Worm (Caenorhabditis elegans) whole organism, L3 larva: ENCODE measurements around the gene ace-3.

ENCODE experiments used
- ama-1 ChIP-seq: fragments of 150-350 bp; optimal IDR thresholded peaks from 2 replicates; lab custom pipeline; 2018
- jun-1 ChIP-seq: fragments of 150-350 bp; optimal IDR thresholded peaks from 2 replicates; lab custom pipeline; 2014; ENCODE audit warnings: missing biosample characterization, missing genetic modification reagents, missing genetic modification characterization
- lin-39 ChIP-seq: fragments of 150-350 bp; optimal IDR thresholded peaks from 2 replicates; lab custom pipeline; 2018; ENCODE audit warnings: missing biosample characterization, missing genetic modification reagents, missing genetic modification characterization
- mml-1 ChIP-seq: fragments of 150-350 bp; sonication (generic microtip); optimal IDR thresholded peaks from 3 replicates; lab custom pipeline; 2014; ENCODE audit warnings: missing biosample characterization, missing genetic modification characterization
- nhr-237 ChIP-seq: fragments of 150-350 bp; optimal IDR thresholded peaks from 2 replicates; lab custom pipeline; 2014; ENCODE audit warnings: missing biosample characterization, missing genetic modification characterization
- nhr-25 ChIP-seq: sonication (generic microtip); optimal IDR thresholded peaks from 2 replicates; lab custom pipeline; 2017; ENCODE audit warnings: missing biosample characterization, missing genetic modification characterization
- pha-4 ChIP-seq: fragments of 150-350 bp; optimal IDR thresholded peaks from 2 replicates; lab custom pipeline; 2014; ENCODE audit warnings: missing biosample characterization, missing genetic modification reagents, missing genetic modification characterization
- tbx-2 ChIP-seq: sonication (generic microtip); optimal IDR thresholded peaks from 2 replicates; lab custom pipeline; 2016; ENCODE audit warnings: mild to moderate bottlenecking, missing genetic modification characterization, missing compliant biosample characterization
- ztf-4 ChIP-seq: fragments of 150-350 bp; optimal IDR thresholded peaks from 2 replicates; lab custom pipeline; 2014; ENCODE audit warnings: missing biosample characterization, missing genetic modification characterization

DNA sequence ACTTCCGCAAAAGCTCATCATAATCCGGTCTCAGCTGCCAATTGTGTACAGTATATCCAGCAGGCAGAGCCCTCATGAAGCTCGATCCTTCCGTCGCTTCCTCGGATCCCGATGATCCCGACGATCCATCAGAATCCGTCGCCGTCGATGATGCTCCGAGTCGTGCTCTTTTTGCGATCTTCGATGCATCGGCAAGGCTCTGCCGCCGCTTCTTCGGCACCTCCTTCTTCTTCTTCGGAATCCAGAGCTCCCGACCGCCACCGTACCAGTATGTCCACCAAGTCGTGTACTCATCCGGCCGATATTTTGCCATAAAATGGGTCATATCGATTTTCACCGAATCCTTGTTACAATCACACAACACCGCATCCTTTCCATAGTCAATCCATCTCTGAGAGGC is 34.5 kb downstream of the ace-3 start:
- TF ChIP-seq pha-4 (tag; lab: Kevin White, UChicago) (no peak), ztf-4 (tag; lab: Kevin White, UChicago) (no peak), jun-1 (tag; lab: Kevin White, UChicago) (no peak), tbx-2 (tag; lab: Kevin White, UChicago) (no peak), mml-1 (tag; lab: Kevin White, UChicago) (no peak), nhr-25 (tag; lab: Kevin White, UChicago) (no peak), ama-1 (lab: Kevin White, UChicago) (no peak), lin-39 (tag; lab: Kevin White, UChicago) (no peak), nhr-237 (tag; lab: Kevin White, UChicago) (no peak)
